Fruit fly (Drosophila melanogaster): ENCODE measurements around the gene CG17839.

The CG17839 gene

DNA sequence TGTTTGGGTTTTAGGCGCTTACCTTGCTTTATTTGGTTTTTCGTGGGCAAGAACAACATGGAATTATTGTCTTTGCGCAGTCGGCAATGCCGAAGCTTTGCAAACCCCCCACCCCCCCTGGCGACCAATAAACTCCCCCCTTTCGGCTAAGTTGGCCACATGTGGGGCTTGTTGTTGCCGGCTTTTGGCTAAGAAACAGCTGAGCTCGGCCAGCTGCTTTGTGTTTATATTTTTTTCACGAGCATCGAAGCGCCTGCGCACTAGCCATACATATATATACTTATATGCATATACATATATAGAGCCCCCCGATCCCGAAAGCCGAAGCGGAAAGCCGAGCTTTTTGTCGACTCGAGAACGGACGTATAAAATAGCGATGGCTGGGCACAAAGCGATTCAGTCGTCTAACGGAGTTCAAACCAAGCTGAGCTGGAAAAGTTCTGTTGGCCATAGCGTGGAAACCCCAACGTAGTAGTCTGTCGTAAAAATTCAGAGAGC lies at the start of gene CG17839:
TSS of gene CG17839 (plus strand) at position 413 of the 498 bp plus-strand sequence.
- TF ChIP-seq Pif1B (GFP tag; optimal IDR thresholded peaks at IDR 0.05) (no peak), gl (tag; optimal IDR thresholded peaks at IDR 0.05) (no peak), CG32121 (GFP tag; IDR thresholded peaks at IDR 0.05) (0 out of 2 replicates have a peak, but pooled peaks have one; percentile 8), Ets98B (GFP tag; IDR thresholded peaks at IDR 0.05) (peak; percentile 26; the same call in 1 of the 2 replicates), rn (GFP tag; IDR thresholded peaks at IDR 0.05) (no peak), CG17806 (tag; optimal IDR thresholded peaks at IDR 0.05) (no peak), CG12605 (GFP tag; IDR thresholded peaks at IDR 0.05) (peak; percentile 51; the same call in 1 of the 2 replicates), fd96Ca (GFP tag; IDR thresholded peaks at IDR 0.05) (no peak), CG8301 (tag; optimal IDR thresholded peaks at IDR 0.05) (no peak), D1 (tag; optimal IDR thresholded peaks at IDR 0.05) (no peak), CG8159 (tag; optimal IDR thresholded peaks at IDR 0.05) (no peak), CG14655 (GFP tag; optimal IDR thresholded peaks at IDR 0.05) (no peak)

DNA sequence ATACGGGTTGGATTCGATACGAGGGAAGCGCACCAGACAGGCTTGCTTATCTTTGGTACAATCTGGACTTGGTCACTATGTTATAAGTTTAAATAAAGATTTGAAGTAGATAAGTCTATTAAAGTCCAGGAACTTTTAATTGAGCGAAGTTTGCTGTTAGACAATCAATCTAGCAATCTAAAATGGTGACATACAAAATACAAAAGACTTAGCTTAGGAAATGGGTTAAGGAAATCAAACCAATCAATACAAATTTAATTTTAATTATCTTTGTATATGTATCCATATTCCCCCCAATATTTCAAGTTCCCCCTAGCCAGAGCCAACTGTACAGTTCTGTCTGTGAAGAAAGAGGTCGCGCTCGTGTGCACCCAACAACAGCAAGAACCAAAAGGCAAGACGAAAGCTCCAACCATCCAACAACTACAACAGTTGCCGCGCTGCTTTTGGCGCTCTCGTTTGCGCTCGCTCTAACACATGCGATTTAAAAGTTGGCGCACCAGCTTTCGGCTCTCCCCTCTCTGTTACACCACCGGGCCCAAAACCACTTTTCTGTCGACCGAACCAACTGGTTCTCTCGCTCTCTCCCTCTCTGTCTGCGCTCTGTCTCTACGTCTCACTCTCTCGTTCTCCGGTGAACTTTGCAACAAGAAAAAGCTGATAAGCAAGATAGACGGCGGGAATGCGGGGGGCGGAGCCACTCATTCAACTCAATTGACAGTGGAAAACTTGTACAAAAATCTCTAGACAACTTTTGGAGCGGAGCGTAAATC lies 48.8 kb upstream of the CG17839 start:
- TF ChIP-seq CG15710 (tag; optimal IDR thresholded peaks at IDR 0.05) (peak; percentile 87), D1 (tag; optimal IDR thresholded peaks at IDR 0.05) (peak; percentile 70), Ets98B (GFP tag; IDR thresholded peaks at IDR 0.05) (peak; percentile 59), gl (tag; optimal IDR thresholded peaks at IDR 0.05) (peak; percentile 82), CG9948 (tag; optimal IDR thresholded peaks at IDR 0.05) (peak; percentile 81), Pif1A (GFP tag; optimal IDR thresholded peaks at IDR 0.05) (peak; percentile 82), fd96Ca (GFP tag; IDR thresholded peaks at IDR 0.05) (peak; percentile 73), CG13204 (GFP tag; optimal IDR thresholded peaks at IDR 0.05) (peak; percentile 84), CG17806 (tag; optimal IDR thresholded peaks at IDR 0.05) (peak; percentile 85), CG12605 (GFP tag; IDR thresholded peaks at IDR 0.05) (peak; percentile 75), CG32121 (GFP tag; IDR thresholded peaks at IDR 0.05) (peak; percentile 69), CG4496 (GFP tag; IDR thresholded peaks at IDR 0.05) (peak; percentile 65; the same call in 2 of the 3 replicates), CG8301 (tag; optimal IDR thresholded peaks at IDR 0.05) (peak; percentile 88), Snoo (tag; optimal IDR thresholded peaks at IDR 0.05) (peak; percentile 68), CG10348 (GFP tag; IDR thresholded peaks at IDR 0.05) (peak; percentile 68), CG8159 (tag; optimal IDR thresholded peaks at IDR 0.05) (peak; percentile 89), CG14655 (GFP tag; optimal IDR thresholded peaks at IDR 0.05) (peak; percentile 93), CG34367 (tag; optimal IDR thresholded peaks at IDR 0.05) (peak; percentile 75), Pif1B (GFP tag; optimal IDR thresholded peaks at IDR 0.05) (peak; percentile 49), EcR (GFP tag; optimal IDR thresholded peaks at IDR 0.05) (peak; percentile 93), rn (GFP tag; IDR thresholded peaks at IDR 0.05) (peak; percentile 17)

- peak; percentile 83 for TF ChIP-seq CG15710 (tag; optimal IDR thresholded peaks at IDR 0.05)
- peak; percentile 92 for TF ChIP-seq CG14655 (GFP tag; optimal IDR thresholded peaks at IDR 0.05)
- peak; percentile 85 for TF ChIP-seq CG8159 (tag; optimal IDR thresholded peaks at IDR 0.05)
- peak; percentile 83 for TF ChIP-seq CG34367 (tag; optimal IDR thresholded peaks at IDR 0.05)
- TF ChIP-seq rn (GFP tag; IDR thresholded peaks at IDR 0.05), result peak; percentile 87
- peak; percentile 72 for TF ChIP-seq Pif1B (GFP tag; optimal IDR thresholded peaks at IDR 0.05)
- TF ChIP-seq D1 (tag; optimal IDR thresholded peaks at IDR 0.05), result peak; percentile 30
- no peak for TF ChIP-seq EcR (GFP tag; optimal IDR thresholded peaks at IDR 0.05)
- TF ChIP-seq CG9948 (tag; optimal IDR thresholded peaks at IDR 0.05), result peak; percentile 80
- peak; percentile 80 for TF ChIP-seq Pif1A (GFP tag; optimal IDR thresholded peaks at IDR 0.05)
- peak; percentile 46 for TF ChIP-seq gl (tag; optimal IDR thresholded peaks at IDR 0.05)
- peak; percentile 93 for TF ChIP-seq CG32121 (GFP tag; IDR thresholded peaks at IDR 0.05)
- TF ChIP-seq Ets98B (GFP tag; IDR thresholded peaks at IDR 0.05), result peak; percentile 94
- TF ChIP-seq CG4496 (GFP tag; IDR thresholded peaks at IDR 0.05), result peak; percentile 97
- TF ChIP-seq CG10348 (GFP tag; IDR thresholded peaks at IDR 0.05), result peak; percentile 87
- peak; percentile 97 for TF ChIP-seq fd96Ca (GFP tag; IDR thresholded peaks at IDR 0.05)
- TF ChIP-seq CG13204 (GFP tag; optimal IDR thresholded peaks at IDR 0.05), result peak; percentile 74
- TF ChIP-seq CG12605 (GFP tag; IDR thresholded peaks at IDR 0.05), result peak; percentile 92
- TF ChIP-seq CG17806 (tag; optimal IDR thresholded peaks at IDR 0.05), result peak; percentile 79
- peak; percentile 86 for TF ChIP-seq Snoo (tag; optimal IDR thresholded peaks at IDR 0.05)
- TF ChIP-seq CG8301 (tag; optimal IDR thresholded peaks at IDR 0.05), result peak; percentile 90
These were observed 48.0 kb upstream of the CG17839 start for dm6 chr3L:14756724-14757463.

- TF ChIP-seq CG12605 (GFP tag; IDR thresholded peaks at IDR 0.05), result peak; percentile 58; the same call in 1 of the 2 replicates
- no peak for TF ChIP-seq CG17806 (tag; optimal IDR thresholded peaks at IDR 0.05)
- peak; percentile 61; the same call in 1 of the 2 replicates for TF ChIP-seq Ets98B (GFP tag; IDR thresholded peaks at IDR 0.05)
- no peak for TF ChIP-seq rn (GFP tag; IDR thresholded peaks at IDR 0.05)
- no peak for TF ChIP-seq D1 (tag; optimal IDR thresholded peaks at IDR 0.05)
- peak; percentile 61 for TF ChIP-seq CG13204 (GFP tag; optimal IDR thresholded peaks at IDR 0.05)
- TF ChIP-seq CG34367 (tag; optimal IDR thresholded peaks at IDR 0.05), result peak; percentile 33
- TF ChIP-seq Pif1A (GFP tag; optimal IDR thresholded peaks at IDR 0.05), result no peak
- TF ChIP-seq Pif1B (GFP tag; optimal IDR thresholded peaks at IDR 0.05), result peak; percentile 16
- TF ChIP-seq fd96Ca (GFP tag; IDR thresholded peaks at IDR 0.05), result peak; percentile 50; the same call in 2 of the 3 replicates
- peak; percentile 9 for TF ChIP-seq CG8159 (tag; optimal IDR thresholded peaks at IDR 0.05)
- peak; percentile 13 for TF ChIP-seq CG15710 (tag; optimal IDR thresholded peaks at IDR 0.05)
- TF ChIP-seq CG4496 (GFP tag; IDR thresholded peaks at IDR 0.05), result peak; percentile 6; the same call in 1 of the 3 replicates
- peak; percentile 29 for TF ChIP-seq gl (tag; optimal IDR thresholded peaks at IDR 0.05)
- no peak for TF ChIP-seq Snoo (tag; optimal IDR thresholded peaks at IDR 0.05)
- TF ChIP-seq CG32121 (GFP tag; IDR thresholded peaks at IDR 0.05), result peak; percentile 44
- no peak for TF ChIP-seq CG8301 (tag; optimal IDR thresholded peaks at IDR 0.05)
- TF ChIP-seq CG14655 (GFP tag; optimal IDR thresholded peaks at IDR 0.05), result no peak
- peak; percentile 68 for TF ChIP-seq EcR (GFP tag; optimal IDR thresholded peaks at IDR 0.05)
- no peak for TF ChIP-seq CG9948 (tag; optimal IDR thresholded peaks at IDR 0.05)
- TF ChIP-seq CG10348 (GFP tag; IDR thresholded peaks at IDR 0.05), result no peak
These were observed 47.2 kb upstream of the CG17839 start, which contains the start of gene CG42507 for dm6 chr3L:14757464-14758384. TSS of gene CG42507 (minus strand) at chr3L:14757962.

Measured in whole organism, pupa.